Fruit fly (Drosophila melanogaster): Measurements from ENCODE around the gene pkm.

dm6 chrX:11559728-11560724 lies 23.9 kb downstream of the pkm start:
- peak; percentile 47 for TF ChIP-seq gl (tag; optimal IDR thresholded peaks at IDR 0.05)
- peak; percentile 88 for TF ChIP-seq CG15710 (tag; optimal IDR thresholded peaks at IDR 0.05)
- TF ChIP-seq CG9948 (tag; optimal IDR thresholded peaks at IDR 0.05), result peak; percentile 83
- TF ChIP-seq CG8301 (tag; optimal IDR thresholded peaks at IDR 0.05), result peak; percentile 80
- TF ChIP-seq Pif1A (GFP tag; optimal IDR thresholded peaks at IDR 0.05), result peak; percentile 54
- peak; percentile 36 for TF ChIP-seq CG12605 (GFP tag; IDR thresholded peaks at IDR 0.05)

Measured in whole organism, pupa.